Fruit fly (Drosophila melanogaster) whole organism, wandering third instar larva: Measurements from ENCODE around the gene CG14968.

Experiments used
- Dfd ChIP-seq: fragments of >200 bp; optimal IDR thresholded peaks from 2 replicates; lab custom pipeline; 2017; ENCODE audit warnings: missing biosample characterization, missing genetic modification characterization
- Jra ChIP-seq: sonication (Bioruptor generic); optimal IDR thresholded peaks from 2 replicates; lab custom pipeline; 2016; ENCODE audit warnings: missing biosample characterization, missing genetic modification characterization
- Mio ChIP-seq: sonication (Bioruptor generic); optimal IDR thresholded peaks from 2 replicates; lab custom pipeline; 2016; ENCODE audit warnings: missing biosample characterization, missing genetic modification characterization
- brk ChIP-seq: fragments of 200-800 bp; sonication (Bioruptor generic); optimal IDR thresholded peaks from 2 replicates; lab custom pipeline; 2016; ENCODE audit warnings: missing biosample characterization, mild to moderate bottlenecking, missing genetic modification characterization
- dl ChIP-seq, 2 experiments: fragments of 175-275, 200-275 bp in 1 of 2; fragments of 200-275 bp in 1 of 2; sonication (Bioruptor generic); optimal IDR thresholded peaks; lab custom pipeline; 2018; ENCODE audit warnings: mild to moderate bottlenecking in 2 of 2, missing biosample characterization in 2 of 2, missing genetic modification characterization in 2 of 2, moderate library complexity in 2 of 2; ENCODE audit not compliant: partially characterized antibody in 2 of 2, insufficient read depth in 1 of 2
- h ChIP-seq: fragments of 200-800 bp; sonication (Bioruptor generic); optimal IDR thresholded peaks from 3 replicates; lab custom pipeline; 2016; ENCODE audit warnings: missing biosample characterization, mild to moderate bottlenecking, missing genetic modification characterization
- pan ChIP-seq: fragments of >200 bp; optimal IDR thresholded peaks from 2 replicates; lab custom pipeline; 2017
- rgr ChIP-seq: fragments of 200-800 bp; sonication (Bioruptor generic); optimal IDR thresholded peaks from 3 replicates; lab custom pipeline; 2016; ENCODE audit warnings: missing biosample characterization, mild to moderate bottlenecking, missing genetic modification characterization
- sage ChIP-seq: fragments of 200-800 bp; sonication (Bioruptor generic); optimal IDR thresholded peaks from 2 replicates; lab custom pipeline; 2016; ENCODE audit warnings: missing biosample characterization, mild to moderate bottlenecking, missing genetic modification characterization

DNA sequence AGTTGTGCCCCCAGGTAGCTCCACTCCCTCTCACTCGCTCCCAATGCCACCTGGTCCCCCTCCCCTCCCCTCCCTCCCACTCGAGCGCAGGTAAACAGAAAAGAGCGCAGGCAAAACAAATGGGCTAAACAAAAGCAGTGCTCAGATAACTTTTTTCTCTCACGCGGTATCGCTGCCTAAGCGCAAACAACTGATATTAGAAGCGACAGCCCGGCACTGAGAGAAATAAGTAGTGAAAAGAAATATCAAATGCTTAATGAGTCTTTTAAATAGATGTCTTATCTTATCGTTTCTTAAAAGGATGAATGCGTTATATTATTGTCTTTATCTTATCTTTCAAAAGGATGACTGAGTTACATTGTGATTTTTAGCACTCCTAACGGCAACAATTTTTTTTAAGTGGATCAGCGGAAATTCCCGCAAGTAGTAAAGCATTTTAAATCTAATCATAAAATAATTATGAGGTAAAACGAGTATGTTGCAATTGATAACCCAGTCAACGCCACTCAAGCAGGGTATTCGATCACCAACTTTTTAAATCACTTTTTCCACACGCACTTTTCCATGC lies 1.7 kb downstream of the CG14968 start:
- TF ChIP-seq brk (peak; percentile 32), rgr (GFP tag; lab: Kevin White, UChicago) (peak; percentile 79), sage (no peak), dl (GFP tag; optimal IDR thresholded peaks at IDR 0.05; lab: Kevin White, UChicago; ENCODE audit: insufficient read depth in 1 of 2, partially characterized antibody in 2 of 2) (no peak), pan (lab: Kevin White, UChicago) (no peak), h (peak; percentile 82), Dfd (GFP tag; lab: Kevin White, UChicago) (no peak), Jra (no peak), Mio (GFP tag; lab: Kevin White, UChicago) (no peak)
